Worm (Caenorhabditis elegans) whole organism, young adult: ENCODE results near the gene F41B4.1.
A peak's percentile ranks its signal among the peaks of the same experiment; 100 is the strongest.

Experiments
- D2030.7 ChIP-seq: fragments of 200-800 bp; sonication (Bioruptor generic); IDR thresholded peaks from 2 replicates; pipeline ENCODE4 v1.3.6; 2022; ENCODE audit warnings: missing genetic modification reagents, missing genetic modification characterization, missing compliant biosample characterization
- F57C9.4 ChIP-seq: sonication (generic microtip); optimal IDR thresholded peaks from 2 replicates; lab custom pipeline; 2017; ENCODE audit warnings: mild to moderate bottlenecking, missing genetic modification characterization, missing compliant biosample characterization
- dpff-1 ChIP-seq: sonication (generic microtip); optimal IDR thresholded peaks from 2 replicates; lab custom pipeline; 2017; ENCODE audit warnings: mild to moderate bottlenecking, missing genetic modification characterization, missing compliant biosample characterization
- hlh-12 ChIP-seq: sonication (generic microtip); optimal IDR thresholded peaks from 2 replicates; lab custom pipeline; 2016; ENCODE audit warnings: missing genetic modification characterization, missing compliant biosample characterization
- hsf-1 ChIP-seq: fragments of 200-800 bp; sonication (Bioruptor generic); IDR thresholded peaks from 2 replicates; pipeline ENCODE4 v1.3.6; 2022; ENCODE audit warnings: missing genetic modification reagents, missing genetic modification characterization, missing compliant biosample characterization
- nhr-179 ChIP-seq: sonication (generic microtip); optimal IDR thresholded peaks from 2 replicates; lab custom pipeline; 2016; ENCODE audit warnings: mild to moderate bottlenecking, missing genetic modification characterization, missing compliant biosample characterization
- nhr-80 ChIP-seq: sonication (generic microtip); optimal IDR thresholded peaks from 2 replicates; lab custom pipeline; 2016; ENCODE audit warnings: missing genetic modification characterization, missing compliant biosample characterization

F41B4.1 gene

ce11 chrX:6784181-6784580, 41.5 kb downstream of the F41B4.1 start, which contains the start of gene bgal-2:
TSS of gene bgal-2 (plus strand) at chrX:6784411.
- TF ChIP-seq nhr-80 (tag; lab: Kevin White, UChicago) (peak; percentile 55), hsf-1 (no peak)

- TF ChIP-seq dpff-1 (tag; lab: Kevin White, UChicago): no peak
- TF ChIP-seq, all 124 proteins: peak for 0
Measured at ce11 chrX:6782857-6783256, 42.8 kb downstream of the F41B4.1 start, which contains the start of gene idpp-6. TSS of gene idpp-6 (plus strand) at chrX:6783157.

- TF ChIP-seq F57C9.4 (no peak), hlh-12 (tag; lab: Kevin White, UChicago) (no peak), D2030.7 (GFP tag; lab: Robert Waterston, UW) (no peak), nhr-179 (no peak)
- TF ChIP-seq, all 124 proteins: peak for 0
Measured at ce11 chrX:6778014-6778413, 47.6 kb downstream of the F41B4.1 start, which contains the start of gene irk-1. TSS of gene irk-1 (minus strand) at chrX:6778114.
